Worm (Caenorhabditis elegans) whole organism, late embryonic: ENCODE results near the gene srbc-57.

Source experiments
- C08G9.2 ChIP-seq: sonication (generic microtip); optimal IDR thresholded peaks from 2 replicates; lab custom pipeline; 2016; ENCODE audit warnings: mild to moderate bottlenecking, missing genetic modification characterization, moderate library complexity, missing compliant biosample characterization
- C38D4.7 ChIP-seq: fragments of 200-800 bp; sonication (Bioruptor generic); optimal IDR thresholded peaks from 2 replicates; lab custom pipeline; 2018; ENCODE audit warnings: mild to moderate bottlenecking, missing genetic modification characterization, moderate library complexity, missing compliant biosample characterization
- F13H6.1 ChIP-seq: sonication (generic microtip); optimal IDR thresholded peaks from 2 replicates; lab custom pipeline; 2016; ENCODE audit warnings: missing genetic modification characterization, missing compliant biosample characterization
- ama-1 ChIP-seq: fragments of 150-350 bp; optimal IDR thresholded peaks from 2 replicates; lab custom pipeline; 2014
- ceh-18 ChIP-seq: sonication (generic microtip); optimal IDR thresholded peaks from 2 replicates; lab custom pipeline; 2016; ENCODE audit warnings: missing genetic modification characterization, missing compliant biosample characterization
- ceh-19 ChIP-seq: fragments of 200-800 bp; sonication (Bioruptor generic); optimal IDR thresholded peaks from 2 replicates; lab custom pipeline; 2018; ENCODE audit warnings: mild to moderate bottlenecking, missing genetic modification characterization, missing compliant biosample characterization
- ceh-2 ChIP-seq: sonication (generic microtip); optimal IDR thresholded peaks from 2 replicates; lab custom pipeline; 2016; ENCODE audit warnings: missing genotype, missing genetic modification characterization, missing compliant biosample characterization
- ceh-24 ChIP-seq: sonication (generic microtip); optimal IDR thresholded peaks from 2 replicates; lab custom pipeline; 2016; ENCODE audit warnings: mild to moderate bottlenecking, missing genetic modification characterization, missing compliant biosample characterization
- ceh-30 ChIP-seq: fragments of 150-350 bp; optimal IDR thresholded peaks from 2 replicates; lab custom pipeline; 2014; ENCODE audit warnings: missing biosample characterization, missing genetic modification characterization
- ceh-34 ChIP-seq: sonication (generic microtip); optimal IDR thresholded peaks from 2 replicates; lab custom pipeline; 2016; ENCODE audit warnings: mild to moderate bottlenecking, missing genetic modification characterization, missing compliant biosample characterization
- ceh-45 ChIP-seq: fragments of 200-800 bp; sonication (Bioruptor generic); IDR thresholded peaks from 2 replicates; pipeline ENCODE4 v1.3.6; 2022; ENCODE audit warnings: missing genetic modification reagents, missing genetic modification characterization, missing compliant biosample characterization
- ceh-48 ChIP-seq: sonication (generic microtip); optimal IDR thresholded peaks from 2 replicates; lab custom pipeline; 2016; ENCODE audit warnings: missing genetic modification characterization, inconsistent platforms, missing compliant biosample characterization
- ceh-6 ChIP-seq: fragments of 200-800 bp; sonication (Bioruptor generic); optimal IDR thresholded peaks from 2 replicates; lab custom pipeline; 2018; ENCODE audit warnings: mild to moderate bottlenecking, missing genetic modification characterization, missing compliant biosample characterization
- che-1 ChIP-seq: sonication (generic microtip); optimal IDR thresholded peaks from 2 replicates; lab custom pipeline; 2016; ENCODE audit warnings: mild to moderate bottlenecking, missing genetic modification characterization, missing compliant biosample characterization
- dve-1 ChIP-seq: sonication (generic microtip); optimal IDR thresholded peaks from 2 replicates; lab custom pipeline; 2017; ENCODE audit warnings: antibody characterized with exemption, mild to moderate bottlenecking, missing genetic modification characterization, missing compliant biosample characterization
- elt-2 ChIP-seq: sonication (generic microtip); optimal IDR thresholded peaks from 2 replicates; lab custom pipeline; 2016; ENCODE audit warnings: missing genetic modification reagents, missing genetic modification characterization, missing compliant biosample characterization
- ets-4 ChIP-seq: sonication (generic microtip); optimal IDR thresholded peaks from 2 replicates; lab custom pipeline; 2016; ENCODE audit warnings: missing genetic modification characterization, missing compliant biosample characterization
- eyg-1 ChIP-seq: sonication (generic microtip); optimal IDR thresholded peaks from 2 replicates; lab custom pipeline; 2016; ENCODE audit warnings: missing genotype, missing genetic modification characterization, missing compliant biosample characterization
- fkh-6 ChIP-seq: sonication (generic microtip); optimal IDR thresholded peaks from 2 replicates; lab custom pipeline; 2016; ENCODE audit warnings: missing genetic modification characterization, missing compliant biosample characterization
- hlh-13 ChIP-seq: fragments of 200-800 bp; sonication (Bioruptor generic); optimal IDR thresholded peaks from 2 replicates; lab custom pipeline; 2018; ENCODE audit warnings: mild to moderate bottlenecking, missing genetic modification characterization, missing compliant biosample characterization
- hlh-8 ChIP-seq: sonication (generic microtip); optimal IDR thresholded peaks from 2 replicates; lab custom pipeline; 2016; ENCODE audit warnings: missing genotype, missing genetic modification characterization, missing compliant biosample characterization
- lim-6 ChIP-seq: sonication (generic microtip); optimal IDR thresholded peaks from 2 replicates; lab custom pipeline; 2016; ENCODE audit warnings: missing genetic modification characterization, missing compliant biosample characterization
- lin-11 ChIP-seq: fragments of 200-800 bp; sonication (Bioruptor generic); optimal IDR thresholded peaks from 2 replicates; lab custom pipeline; 2018; ENCODE audit warnings: mild to moderate bottlenecking, missing genetic modification characterization, missing compliant biosample characterization
- madf-2 ChIP-seq: sonication (generic microtip); optimal IDR thresholded peaks from 2 replicates; lab custom pipeline; 2017; ENCODE audit warnings: missing genetic modification characterization, missing compliant biosample characterization
- mec-3 ChIP-seq: sonication (generic microtip); optimal IDR thresholded peaks from 2 replicates; lab custom pipeline; 2016; ENCODE audit warnings: borderline replicate concordance, missing genetic modification characterization, missing compliant biosample characterization
- nfya-1 ChIP-seq: sonication (generic microtip); optimal IDR thresholded peaks from 2 replicates; lab custom pipeline; 2017; ENCODE audit warnings: missing genetic modification characterization, mild to moderate bottlenecking, missing compliant biosample characterization, antibody characterized with exemption, moderate library complexity
- nhr-232 ChIP-seq: sonication (generic microtip); optimal IDR thresholded peaks from 2 replicates; lab custom pipeline; 2016; ENCODE audit warnings: missing genetic modification characterization, missing compliant biosample characterization
- npax-4 ChIP-seq: sonication (generic microtip); optimal IDR thresholded peaks from 2 replicates; lab custom pipeline; 2016; ENCODE audit warnings: missing genetic modification characterization, missing compliant biosample characterization
- pha-2 ChIP-seq: sonication (generic microtip); optimal IDR thresholded peaks from 2 replicates; lab custom pipeline; 2017; ENCODE audit warnings: mild to moderate bottlenecking, missing genetic modification characterization, missing compliant biosample characterization
- ref-2 ChIP-seq: sonication (generic microtip); optimal IDR thresholded peaks from 2 replicates; lab custom pipeline; 2016; ENCODE audit warnings: missing genetic modification characterization, missing compliant biosample characterization
- rnt-1 ChIP-seq: sonication (generic microtip); optimal IDR thresholded peaks from 2 replicates; lab custom pipeline; 2016; ENCODE audit warnings: missing genetic modification characterization, missing compliant biosample characterization
- sox-2 ChIP-seq: fragments of 200-800 bp; sonication (Bioruptor generic); IDR thresholded peaks from 2 replicates; pipeline ENCODE4 v1.3.6; 2022; ENCODE audit warnings: missing genetic modification reagents, missing genetic modification characterization, missing compliant biosample characterization
- sox-4 ChIP-seq: sonication (generic microtip); optimal IDR thresholded peaks from 2 replicates; lab custom pipeline; 2017; ENCODE audit warnings: mild to moderate bottlenecking, missing genetic modification characterization, inconsistent platforms, missing compliant biosample characterization
- syd-9 ChIP-seq: sonication (generic microtip); optimal IDR thresholded peaks from 2 replicates; lab custom pipeline; 2016; ENCODE audit warnings: mild to moderate bottlenecking, missing genetic modification characterization, moderate library complexity, missing compliant biosample characterization
- tbx-2 ChIP-seq: sonication (generic microtip); optimal IDR thresholded peaks from 2 replicates; lab custom pipeline; 2016; ENCODE audit warnings: missing genetic modification characterization, missing compliant biosample characterization
- tbx-7 ChIP-seq: sonication (generic microtip); optimal IDR thresholded peaks from 2 replicates; lab custom pipeline; 2016; ENCODE audit warnings: missing genotype, missing genetic modification characterization, missing compliant biosample characterization
- unc-55 ChIP-seq: sonication (generic microtip); optimal IDR thresholded peaks from 2 replicates; lab custom pipeline; 2017; ENCODE audit warnings: missing biosample characterization, missing genetic modification reagents, missing genetic modification characterization
- zip-5 ChIP-seq: sonication (generic microtip); optimal IDR thresholded peaks from 2 replicates; lab custom pipeline; 2016; ENCODE audit warnings: missing genetic modification characterization, missing compliant biosample characterization

The srbc-57 gene

ce11 chrV:465355-465754, 3.0 kb downstream of the srbc-57 start:
- TF ChIP-seq npax-4 (tag; lab: Kevin White, UChicago) (no peak), sox-2 (GFP tag; lab: Robert Waterston, UW) (no peak), fkh-6 (tag; lab: Kevin White, UChicago) (no peak), tbx-7 (tag; lab: Kevin White, UChicago) (no peak), unc-55 (GFP tag; lab: Kevin White, UChicago) (no peak), ceh-45 (GFP tag; lab: Robert Waterston, UW) (no peak), C38D4.7 (no peak), sox-4 (no peak), tbx-2 (no peak), eyg-1 (no peak), C08G9.2 (no peak), che-1 (tag; lab: Kevin White, UChicago) (no peak)

- no peak for TF ChIP-seq C08G9.2
- TF ChIP-seq npax-4 (tag; lab: Kevin White, UChicago), result no peak
- TF ChIP-seq mec-3, result no peak
- TF ChIP-seq zip-5 (tag; lab: Kevin White, UChicago), result no peak
- TF ChIP-seq dve-1 (tag; lab: Kevin White, UChicago), result no peak
- no peak for TF ChIP-seq madf-2 (tag; lab: Kevin White, UChicago)
- no peak for TF ChIP-seq F13H6.1 (tag; lab: Kevin White, UChicago)
- no peak for TF ChIP-seq ama-1
- no peak for TF ChIP-seq ref-2
- no peak for TF ChIP-seq ceh-6 (GFP tag; lab: Kevin White, UChicago)
- no peak for TF ChIP-seq hlh-8 (tag; lab: Kevin White, UChicago)
- TF ChIP-seq tbx-2, result no peak
- no peak for TF ChIP-seq ceh-34
- TF ChIP-seq eyg-1, result no peak
- TF ChIP-seq lin-11, result no peak
- no peak for TF ChIP-seq ceh-24 (tag; lab: Kevin White, UChicago)
- TF ChIP-seq ceh-18 (tag; lab: Kevin White, UChicago), result no peak
- no peak for TF ChIP-seq nfya-1
- no peak for TF ChIP-seq hlh-13 (GFP tag; lab: Kevin White, UChicago)
Observed at ce11 chrV:464800-465199, 3.6 kb downstream of the srbc-57 start, which contains the start of gene nhr-201. TSS of gene nhr-201 (plus strand) at chrV:464828.

DNA sequence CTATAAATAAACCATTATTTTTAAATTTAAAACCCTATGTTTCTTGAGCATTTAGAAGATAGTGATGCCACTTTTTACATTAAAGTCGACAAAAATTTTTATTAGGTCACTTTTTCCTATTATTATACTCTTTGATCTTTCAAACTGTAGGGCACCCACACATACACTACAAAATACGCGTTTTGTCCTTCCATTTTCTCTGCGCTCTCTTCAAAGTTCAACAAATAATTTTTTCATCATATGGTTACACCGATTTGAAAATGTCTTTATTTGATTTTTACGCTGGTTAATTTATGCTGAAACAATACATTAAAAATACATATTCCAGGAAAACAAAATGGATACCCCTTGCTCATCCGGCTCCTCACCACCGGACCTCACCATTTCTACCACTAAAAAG, 6.1 kb downstream of the srbc-57 start, which contains the start of gene nhr-202:
Gene nhr-202 (plus strand): TSS at position 326 of the 400 bp plus-strand sequence.
- no peak for TF ChIP-seq pha-2 (tag; lab: Kevin White, UChicago)
- TF ChIP-seq lim-6 (tag; lab: Kevin White, UChicago), result no peak
- TF ChIP-seq npax-4 (tag; lab: Kevin White, UChicago), result no peak
- TF ChIP-seq rnt-1 (tag; lab: Kevin White, UChicago), result no peak
- TF ChIP-seq ceh-19 (GFP tag; lab: Kevin White, UChicago), result no peak
- TF ChIP-seq ceh-2 (tag; lab: Kevin White, UChicago), result no peak
- TF ChIP-seq ceh-6 (GFP tag; lab: Kevin White, UChicago), result no peak
- TF ChIP-seq ceh-48 (tag; lab: Kevin White, UChicago), result no peak
- TF ChIP-seq nhr-232 (tag; lab: Kevin White, UChicago), result no peak
- no peak for TF ChIP-seq mec-3
- no peak for TF ChIP-seq eyg-1

DNA sequence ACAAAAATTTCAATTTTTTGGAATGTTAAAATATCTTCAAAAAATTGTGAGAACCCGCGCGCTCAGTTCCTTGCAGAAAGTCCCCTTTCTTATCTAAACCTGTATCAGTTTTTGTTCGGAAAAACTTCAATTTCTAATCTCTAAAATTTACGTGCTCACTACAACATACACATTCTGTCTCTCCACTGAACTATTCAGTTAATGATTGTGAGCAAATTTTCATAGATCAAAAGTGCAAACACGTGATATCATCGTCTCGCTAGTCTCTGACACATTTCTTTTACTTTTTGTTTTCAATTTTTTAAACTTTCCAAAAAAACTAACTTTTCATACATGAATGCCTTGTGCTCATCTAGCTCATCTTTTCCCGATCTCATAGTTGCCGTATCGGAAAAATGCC, 8.9 kb downstream of the srbc-57 start, which contains the start of gene nhr-203:
Gene nhr-203 (plus strand): TSS at position 332 of the 400 bp plus-strand sequence.
- TF ChIP-seq elt-2 (tag; lab: Kevin White, UChicago) (peak; percentile 26), ceh-30 (no peak), rnt-1 (tag; lab: Kevin White, UChicago) (no peak), syd-9 (tag; lab: Kevin White, UChicago) (no peak), sox-2 (GFP tag; lab: Robert Waterston, UW) (no peak), ets-4 (tag; lab: Kevin White, UChicago) (no peak)
